Worm (Caenorhabditis elegans) whole organism, L4 larva: ENCODE measurements around the gene C02B4.3.
A peak's percentile ranks its signal among the peaks of the same experiment; 100 is the strongest.

Experiments
- D1046.2 ChIP-seq: fragments of 200-800 bp; sonication (Bioruptor generic); IDR thresholded peaks from 2 replicates; pipeline ENCODE4 v1.3.6; 2022; ENCODE audit warnings: missing genetic modification characterization, missing compliant biosample characterization
- F10B5.3 ChIP-seq: sonication (generic microtip); optimal IDR thresholded peaks from 2 replicates; lab custom pipeline; 2016; ENCODE audit warnings: mild to moderate bottlenecking, missing genetic modification characterization, missing compliant biosample characterization
- F49E8.2 ChIP-seq: sonication (generic microtip); optimal IDR thresholded peaks from 2 replicates; lab custom pipeline; 2016; ENCODE audit warnings: missing compliant biosample characterization, mild to moderate bottlenecking, missing genetic modification characterization, borderline replicate concordance
- R02D3.7 ChIP-seq: fragments of 150-350 bp; sonication (generic microtip); optimal IDR thresholded peaks from 3 replicates; lab custom pipeline; 2014; ENCODE audit warnings: missing biosample characterization, missing genetic modification characterization
- T20F7.1 ChIP-seq: fragments of 200-800 bp; sonication (Bioruptor generic); optimal IDR thresholded peaks from 2 replicates; lab custom pipeline; 2018; ENCODE audit warnings: mild to moderate bottlenecking, missing genetic modification characterization, missing compliant biosample characterization
- Y5F2A.4 ChIP-seq: fragments of 200-800 bp; sonication (Bioruptor generic); optimal IDR thresholded peaks from 2 replicates; lab custom pipeline; 2018; ENCODE audit warnings: mild to moderate bottlenecking, missing genetic modification characterization, missing compliant biosample characterization
- aly-2 ChIP-seq: sonication (generic microtip); optimal IDR thresholded peaks from 2 replicates; lab custom pipeline; 2018; ENCODE audit warnings: missing biosample characterization, missing genetic modification characterization
- ceh-44 ChIP-seq: fragments of 200-800 bp; sonication (Bioruptor generic); IDR thresholded peaks from 2 replicates; pipeline ENCODE4 v1.3.6; 2022; ENCODE audit warnings: missing genetic modification reagents, missing genetic modification characterization, missing compliant biosample characterization
- ceh-62 ChIP-seq: sonication (generic microtip); optimal IDR thresholded peaks from 2 replicates; lab custom pipeline; 2017; ENCODE audit warnings: missing biosample characterization, missing genetic modification characterization
- ceh-82 ChIP-seq: sonication (generic microtip); optimal IDR thresholded peaks from 2 replicates; lab custom pipeline; 2017; ENCODE audit warnings: missing biosample characterization, missing genetic modification characterization
- ces-1 ChIP-seq: fragments of 150-350 bp; sonication (generic microtip); optimal IDR thresholded peaks from 4 replicates; lab custom pipeline; 2014; ENCODE audit warnings: missing biosample characterization, missing genetic modification reagents, missing genetic modification characterization
- ctbp-1 ChIP-seq: fragments of 200-800 bp; sonication (Bioruptor generic); IDR thresholded peaks from 2 replicates; pipeline ENCODE4 v1.3.6; 2022; ENCODE audit warnings: missing genetic modification reagents, missing genetic modification characterization, missing compliant biosample characterization
- daf-12 ChIP-seq: fragments of 150-350 bp; optimal IDR thresholded peaks from 2 replicates; lab custom pipeline; 2014; ENCODE audit warnings: missing biosample characterization, missing genetic modification reagents, missing genetic modification characterization
- daf-16 ChIP-seq, 3 experiments: sonication (generic microtip); optimal IDR thresholded peaks; 2 replicates each; lab custom pipeline; 2016 to 2017; ENCODE audit warnings: missing genetic modification characterization in 3 of 3, missing genetic modification reagents in 3 of 3, mild to moderate bottlenecking in 2 of 3, missing compliant biosample characterization in 2 of 3, missing biosample characterization in 1 of 3, moderate library complexity in 1 of 3
- daf-19 ChIP-seq: fragments of 200-800 bp; sonication (Bioruptor generic); conservative IDR thresholded peaks from 2 replicates; pipeline ENCODE4 v1.3.6; 2022; ENCODE audit warnings: missing genetic modification characterization, missing compliant biosample characterization
- dmd-6 ChIP-seq: fragments of 200-800 bp; sonication (Bioruptor generic); IDR thresholded peaks from 2 replicates; pipeline ENCODE4 v1.3.6; 2022; ENCODE audit warnings: missing genetic modification reagents, missing genetic modification characterization, missing compliant biosample characterization
- dmd-9 ChIP-seq: fragments of 200-800 bp; sonication (Bioruptor generic); IDR thresholded peaks from 2 replicates; pipeline ENCODE4 v1.3.6; 2022; ENCODE audit warnings: missing genetic modification reagents, missing genetic modification characterization, missing compliant biosample characterization
- dpl-1 ChIP-seq: fragments of 150-350 bp; optimal IDR thresholded peaks from 2 replicates; lab custom pipeline; 2014; ENCODE audit warnings: missing biosample characterization, missing genetic modification reagents, missing genetic modification characterization
- duxl-1 ChIP-seq: sonication (generic microtip); optimal IDR thresholded peaks from 2 replicates; lab custom pipeline; 2016; ENCODE audit warnings: mild to moderate bottlenecking, missing genetic modification characterization, moderate library complexity, missing compliant biosample characterization; ENCODE audit not compliant: poor library complexity
- egl-43 ChIP-seq: fragments of 200-800 bp; sonication (Bioruptor generic); IDR thresholded peaks from 2 replicates; pipeline ENCODE4 v1.3.6; 2022; ENCODE audit warnings: missing genetic modification reagents, missing genetic modification characterization, missing compliant biosample characterization
- fkh-10 ChIP-seq: fragments of 150-350 bp; optimal IDR thresholded peaks from 2 replicates; lab custom pipeline; 2014; ENCODE audit warnings: missing biosample characterization, missing genetic modification reagents, missing genetic modification characterization
- hif-1 ChIP-seq, 2 experiments: sonication (generic microtip); optimal IDR thresholded peaks; 2 replicates each; lab custom pipeline; 2016 to 2017; ENCODE audit warnings: missing compliant biosample characterization in 2 of 2, missing genetic modification characterization in 2 of 2, missing genetic modification reagents in 2 of 2, missing genotype in 2 of 2, mild to moderate bottlenecking in 1 of 2
- jun-1 ChIP-seq: fragments of 150-350 bp; optimal IDR thresholded peaks from 2 replicates; lab custom pipeline; 2014; ENCODE audit warnings: missing biosample characterization, missing genetic modification reagents, missing genetic modification characterization
- lin-1 ChIP-seq: fragments of 200-800 bp; sonication (Bioruptor generic); IDR thresholded peaks from 2 replicates; pipeline ENCODE4 v1.3.6; 2022; ENCODE audit warnings: missing genetic modification reagents, missing genetic modification characterization, missing compliant biosample characterization
- lin-15B ChIP-seq: fragments of 150-350 bp; sonication (generic microtip); optimal IDR thresholded peaks from 3 replicates; lab custom pipeline; 2014; ENCODE audit warnings: missing biosample characterization, missing genetic modification characterization
- lin-29 ChIP-seq: fragments of 200-800 bp; sonication (Bioruptor generic); IDR thresholded peaks from 2 replicates; pipeline ENCODE4 v1.3.6; 2022; ENCODE audit warnings: missing genetic modification reagents, missing genetic modification characterization, missing compliant biosample characterization
- madf-9 ChIP-seq: fragments of 200-800 bp; sonication (Bioruptor generic); conservative IDR thresholded peaks from 2 replicates; pipeline ENCODE4 v1.3.6; 2022; ENCODE audit warnings: missing genetic modification reagents, missing genetic modification characterization, missing compliant biosample characterization
- mdl-1 ChIP-seq, 2 experiments: fragments of 150-350 bp in 1 of 2; sonication (generic microtip) in 1 of 2; optimal IDR thresholded peaks; 2 replicates each; lab custom pipeline; 2014 to 2017; ENCODE audit warnings: missing biosample characterization in 2 of 2, missing genetic modification characterization in 2 of 2
- mep-1 ChIP-seq: fragments of 150-350 bp; sonication (generic microtip); optimal IDR thresholded peaks from 3 replicates; lab custom pipeline; 2014; ENCODE audit warnings: missing biosample characterization, missing genetic modification characterization
- mes-2 ChIP-seq: sonication (generic microtip); optimal IDR thresholded peaks from 2 replicates; lab custom pipeline; 2016; ENCODE audit warnings: missing genotype, mild to moderate bottlenecking, missing genetic modification characterization, missing compliant biosample characterization; ENCODE audit not compliant: poor library complexity, severe bottlenecking
- mxl-3 ChIP-seq: fragments of 200-800 bp; sonication (Bioruptor generic); optimal IDR thresholded peaks from 2 replicates; lab custom pipeline; 2018; ENCODE audit warnings: mild to moderate bottlenecking, missing genetic modification characterization, missing compliant biosample characterization
- nhr-10 ChIP-seq: fragments of 150-350 bp; optimal IDR thresholded peaks from 2 replicates; lab custom pipeline; 2014; ENCODE audit warnings: missing biosample characterization, missing genetic modification characterization
- nhr-102 ChIP-seq: sonication (generic microtip); optimal IDR thresholded peaks from 2 replicates; lab custom pipeline; 2016; ENCODE audit warnings: mild to moderate bottlenecking, missing genetic modification characterization, moderate library complexity, missing compliant biosample characterization
- nhr-237 ChIP-seq: sonication (generic microtip); optimal IDR thresholded peaks from 2 replicates; lab custom pipeline; 2017; ENCODE audit warnings: missing biosample characterization, missing genetic modification characterization
- nhr-25 ChIP-seq: sonication (generic microtip); optimal IDR thresholded peaks from 2 replicates; lab custom pipeline; 2017; ENCODE audit warnings: missing genetic modification characterization, mild to moderate bottlenecking, missing compliant biosample characterization, antibody characterized with exemption, moderate library complexity, borderline replicate concordance; ENCODE audit not compliant: insufficient read depth
- nhr-28 ChIP-seq: fragments of 150-350 bp; optimal IDR thresholded peaks from 2 replicates; lab custom pipeline; 2014; ENCODE audit warnings: missing biosample characterization, missing genetic modification characterization
- nhr-41 ChIP-seq: fragments of 200-800 bp; sonication (Bioruptor generic); IDR thresholded peaks from 2 replicates; pipeline ENCODE4 v1.3.6; 2022; ENCODE audit warnings: missing genetic modification reagents, missing genetic modification characterization, missing compliant biosample characterization
- nhr-6 ChIP-seq: fragments of 150-350 bp; optimal IDR thresholded peaks from 2 replicates; lab custom pipeline; 2014; ENCODE audit warnings: missing biosample characterization, missing genetic modification characterization
- nhr-76 ChIP-seq: fragments of 150-350 bp; optimal IDR thresholded peaks from 2 replicates; lab custom pipeline; 2014; ENCODE audit warnings: missing biosample characterization, missing genetic modification characterization
- nhr-77 ChIP-seq: fragments of 150-350 bp; optimal IDR thresholded peaks from 2 replicates; lab custom pipeline; 2014; ENCODE audit warnings: missing biosample characterization, missing genetic modification characterization
- pha-4 ChIP-seq, 2 experiments: fragments of 150-350 bp in 1 of 2; fragments of 200-800 bp in 1 of 2; sonication (Bioruptor generic) in 1 of 2; IDR thresholded peaks in 1 of 2; optimal IDR thresholded peaks in 1 of 2; 2 replicates each; pipeline versions ENCODE4 v1.3.6 to Lab custom; 2014 to 2022; ENCODE audit warnings: missing genetic modification characterization in 2 of 2, missing genetic modification reagents in 2 of 2, missing biosample characterization in 1 of 2, missing compliant biosample characterization in 1 of 2
- rbr-2 ChIP-seq: sonication (generic microtip); optimal IDR thresholded peaks from 2 replicates; lab custom pipeline; 2016; ENCODE audit warnings: missing genotype, missing genetic modification characterization, missing compliant biosample characterization
- skn-1 ChIP-seq: fragments of 150-350 bp; optimal IDR thresholded peaks from 2 replicates; lab custom pipeline; 2014; ENCODE audit warnings: missing biosample characterization, missing genetic modification characterization
- snpc-4 ChIP-seq: fragments of 150-350 bp; optimal IDR thresholded peaks from 2 replicates; lab custom pipeline; 2014; ENCODE audit warnings: missing biosample characterization, missing genetic modification characterization
- spr-3 ChIP-seq: fragments of 200-800 bp; sonication (Bioruptor generic); optimal IDR thresholded peaks from 2 replicates; lab custom pipeline; 2018; ENCODE audit warnings: mild to moderate bottlenecking, missing genetic modification characterization, missing compliant biosample characterization
- tag-97 ChIP-seq: fragments of 200-800 bp; sonication (Bioruptor generic); IDR thresholded peaks from 2 replicates; pipeline ENCODE4 v1.3.6; 2022; ENCODE audit warnings: missing genetic modification characterization, missing compliant biosample characterization
- unc-130 ChIP-seq: sonication (generic microtip); optimal IDR thresholded peaks from 2 replicates; lab custom pipeline; 2016; ENCODE audit warnings: missing genetic modification reagents, missing genetic modification characterization, missing compliant biosample characterization
- vab-7 ChIP-seq: fragments of 200-800 bp; sonication (Bioruptor generic); IDR thresholded peaks from 2 replicates; pipeline ENCODE4 v1.3.6; 2022; ENCODE audit warnings: missing genetic modification reagents, missing genetic modification characterization, missing compliant biosample characterization
- zfp-2 ChIP-seq: sonication (generic microtip); optimal IDR thresholded peaks from 2 replicates; lab custom pipeline; 2016; ENCODE audit warnings: mild to moderate bottlenecking, missing genetic modification characterization, missing compliant biosample characterization
- ztf-7 ChIP-seq: fragments of 150-350 bp; optimal IDR thresholded peaks from 2 replicates; lab custom pipeline; 2014; ENCODE audit warnings: missing biosample characterization, missing genetic modification characterization

C02B4.3 gene

DNA sequence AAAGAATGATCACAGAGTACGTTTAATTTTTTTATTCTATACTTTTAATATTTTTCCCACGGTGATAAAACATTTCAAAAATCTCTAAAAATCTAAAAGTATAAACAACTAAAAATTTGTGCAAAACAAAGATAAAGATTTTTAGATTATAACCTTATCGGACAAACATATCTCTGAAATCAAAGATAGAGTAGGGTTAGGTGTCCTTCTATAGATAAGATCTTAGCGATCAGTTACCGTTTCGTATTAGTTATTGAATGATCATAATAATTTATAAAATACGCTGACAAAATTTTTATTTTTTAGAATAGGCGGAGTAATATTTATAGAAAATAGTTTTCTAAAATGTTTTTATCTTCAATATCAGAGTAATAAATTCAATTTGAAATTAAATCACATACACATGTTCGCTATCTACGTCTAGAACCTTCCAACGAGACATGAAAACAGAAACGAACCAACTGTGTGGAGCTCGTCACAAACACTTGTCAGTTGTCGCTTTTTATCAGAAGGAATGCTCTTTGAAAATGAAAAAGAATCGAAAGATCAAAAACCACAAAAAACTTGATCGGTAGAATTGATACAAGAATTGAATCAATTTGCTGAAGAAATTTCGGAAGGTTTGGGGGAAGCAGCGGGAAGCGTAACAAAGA is 12.1 kb upstream of the C02B4.3 start (continued):
- no peak for TF ChIP-seq R02D3.7 (tag; lab: Kevin White, UChicago)
- TF ChIP-seq daf-12: no peak
- no peak for TF ChIP-seq nhr-237 (tag; lab: Kevin White, UChicago)
- no peak for TF ChIP-seq nhr-41 (GFP tag; lab: Robert Waterston, UW)
- TF ChIP-seq tag-97 (GFP tag; lab: Robert Waterston, UW): no peak
- TF ChIP-seq Y5F2A.4: no peak
- TF ChIP-seq lin-15B (tag; lab: Kevin White, UChicago): no peak
- TF ChIP-seq nhr-102 (tag; lab: Kevin White, UChicago): no peak
- no peak for TF ChIP-seq T20F7.1 (GFP tag; lab: Kevin White, UChicago)
- no peak for TF ChIP-seq ceh-44 (GFP tag; lab: Robert Waterston, UW)
- no peak for TF ChIP-seq snpc-4 (tag; lab: Kevin White, UChicago)
- no peak for TF ChIP-seq D1046.2 (GFP tag; lab: Robert Waterston, UW)
- TF ChIP-seq dmd-9 (GFP tag; lab: Robert Waterston, UW): no peak
- TF ChIP-seq spr-3 (GFP tag; lab: Kevin White, UChicago): no peak
- TF ChIP-seq jun-1: no peak
- no peak for TF ChIP-seq nhr-77 (tag; lab: Kevin White, UChicago)
- TF ChIP-seq nhr-28 (tag; lab: Kevin White, UChicago): peak; percentile 0
- TF ChIP-seq hif-1 (tag; optimal IDR thresholded peaks at IDR 0.05; lab: Kevin White, UChicago): peak in 1 of 2 experiments; percentile 19
- no peak for TF ChIP-seq ces-1
- no peak for TF ChIP-seq duxl-1 (tag; lab: Kevin White, UChicago)
- no peak for TF ChIP-seq vab-7 (GFP tag; lab: Robert Waterston, UW)
- no peak for TF ChIP-seq lin-29
- TF ChIP-seq F10B5.3 (tag; lab: Kevin White, UChicago): no peak
- TF ChIP-seq ceh-62 (tag; lab: Kevin White, UChicago): no peak
- no peak for TF ChIP-seq egl-43 (GFP tag; lab: Robert Waterston, UW)
- no peak for TF ChIP-seq nhr-76 (tag; lab: Kevin White, UChicago)
- TF ChIP-seq madf-9 (GFP tag; lab: Robert Waterston, UW): no peak
- TF ChIP-seq mep-1 (tag; lab: Kevin White, UChicago): peak; percentile 33
- TF ChIP-seq aly-2 (tag; lab: Kevin White, UChicago): no peak
- no peak for TF ChIP-seq zfp-2
- no peak for TF ChIP-seq ctbp-1 (GFP tag; lab: Robert Waterston, UW)
- no peak for TF ChIP-seq mxl-3 (GFP tag; lab: Kevin White, UChicago)
- no peak for TF ChIP-seq daf-19 (GFP tag; lab: Robert Waterston, UW)
- TF ChIP-seq F49E8.2 (tag; lab: Kevin White, UChicago): no peak
- TF ChIP-seq nhr-25 (tag; lab: Kevin White, UChicago): no peak
- TF ChIP-seq mes-2 (tag; lab: Kevin White, UChicago): no peak
- TF ChIP-seq unc-130 (GFP tag; lab: Kevin White, UChicago): no peak
- TF ChIP-seq rbr-2 (tag; lab: Kevin White, UChicago): no peak
- TF ChIP-seq ztf-7: no peak
- TF ChIP-seq ceh-82 (tag; lab: Kevin White, UChicago): no peak
- TF ChIP-seq skn-1: no peak
- no peak for TF ChIP-seq nhr-6 (tag; lab: Kevin White, UChicago)
- no peak for TF ChIP-seq lin-1 (GFP tag; lab: Robert Waterston, UW)
- TF ChIP-seq nhr-10: no peak
- no peak for TF ChIP-seq dpl-1 (GFP tag; lab: Kevin White, UChicago)
- TF ChIP-seq daf-16 (GFP tag; optimal IDR thresholded peaks at IDR 0.05; lab: Kevin White, UChicago): peak in 1 of 2 experiments; percentile 91
- peak; percentile 87 for TF ChIP-seq daf-16 (tag; optimal IDR thresholded peaks at IDR 0.05; lab: Kevin White, UChicago)
- no peak for TF ChIP-seq mdl-1 (tag; optimal IDR thresholded peaks at IDR 0.05; lab: Kevin White, UChicago)
- TF ChIP-seq fkh-10 (GFP tag; lab: Kevin White, UChicago): no peak
- TF ChIP-seq dmd-6 (GFP tag; lab: Robert Waterston, UW): peak; percentile 47
- TF ChIP-seq pha-4 (GFP tag; IDR thresholded peaks at IDR 0.05; lab: Robert Waterston, UW): no peak
- TF ChIP-seq pha-4 (tag; optimal IDR thresholded peaks at IDR 0.05; lab: Kevin White, UChicago): no peak
